Fruit fly (Drosophila melanogaster): ENCODE data around the gene CG14609.
A peak's percentile ranks its signal among the peaks of the same experiment; 100 is the strongest.

The CG14609 gene

dm6 chr3R:7223972-7224464, 23.2 kb downstream of the CG14609 start, which contains the start of gene thw (continued):
- TF ChIP-seq BtbVII (GFP tag; optimal IDR thresholded peaks at IDR 0.05) (no peak), CG31365 (tag; optimal IDR thresholded peaks at IDR 0.05) (no peak), crp (GFP tag; optimal IDR thresholded peaks at IDR 0.05) (peak in 1 of 2 experiments; percentile 64), CG10979 (tag; optimal IDR thresholded peaks at IDR 0.05) (no peak), ERR (GFP tag; optimal IDR thresholded peaks at IDR 0.05) (no peak), HmgD (GFP tag; optimal IDR thresholded peaks at IDR 0.05) (no peak), Camta (GFP tag; optimal IDR thresholded peaks at IDR 0.05) (no peak), tx (GFP tag; optimal IDR thresholded peaks at IDR 0.05) (no peak), CG18476 (GFP tag; optimal IDR thresholded peaks at IDR 0.05) (no peak)

dm6 chr3R:7241460-7241859, 40.7 kb downstream of the CG14609 start, which contains the start of gene CG14607:
Gene CG14607 (plus strand): TSS chr3R:7241760.
- TF ChIP-seq CG30431 (GFP tag; optimal IDR thresholded peaks at IDR 0.05) (no peak), CG7372 (GFP tag; IDR thresholded peaks at IDR 0.05) (peak; percentile 56)

DNA sequence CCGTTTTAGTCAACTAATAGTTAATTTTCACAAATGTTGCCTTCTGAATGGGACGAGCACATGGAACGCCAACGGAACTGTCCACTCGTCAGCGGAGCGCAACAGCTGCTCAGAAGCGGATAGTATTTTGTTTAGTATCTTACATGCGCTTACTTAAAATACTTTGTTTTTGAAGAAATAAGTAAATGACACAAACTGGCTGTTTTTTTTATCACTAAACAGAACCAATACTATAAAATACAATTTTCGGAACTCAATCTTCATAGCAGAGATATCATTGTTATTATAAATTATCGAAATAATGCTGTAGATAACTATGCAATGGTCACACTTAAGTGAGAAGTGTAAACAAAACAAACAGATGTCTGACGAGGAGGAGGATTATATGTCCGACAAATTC, 46.1 kb downstream of the CG14609 start, which contains the start of the genes Noc3 and CG10053:
Gene Noc3 (minus strand): TSS at position 81 of the 400 bp plus-strand sequence.
Gene CG10053 (plus strand): TSS at position 202 of the 400 bp plus-strand sequence.
- TF ChIP-seq CG9797 (GFP tag; optimal IDR thresholded peaks at IDR 0.05) (peak; percentile 84), row (GFP tag; IDR thresholded peaks at IDR 0.05) (peak; percentile 35; the same call in 1 of the 3 replicates), Dp (GFP tag; optimal IDR thresholded peaks at IDR 0.05) (peak; percentile 10), CG10543 (GFP tag; optimal IDR thresholded peaks at IDR 0.05) (no peak), Sin3A (optimal IDR thresholded peaks at IDR 0.05) (peak; percentile 36), CG10979 (tag; optimal IDR thresholded peaks at IDR 0.05) (no peak), phol (tag; optimal IDR thresholded peaks at IDR 0.05) (peak; percentile 6), CG5953 (GFP tag; IDR thresholded peaks at IDR 0.05) (no peak), BEAF-32 (GFP tag; optimal IDR thresholded peaks at IDR 0.05) (peak; percentile 37), MBD-R2 (GFP tag; IDR thresholded peaks at IDR 0.05) (peak; percentile 68), CG17186 (GFP tag; optimal IDR thresholded peaks at IDR 0.05) (peak; percentile 65), CG17568 (GFP tag; optimal IDR thresholded peaks at IDR 0.05) (no peak), MESR4 (GFP tag; optimal IDR thresholded peaks at IDR 0.05) (peak; percentile 47), Dad (GFP tag; optimal IDR thresholded peaks at IDR 0.05) (no peak), stwl (tag; optimal IDR thresholded peaks at IDR 0.05) (peak; percentile 82), dm (GFP tag; optimal IDR thresholded peaks at IDR 0.05) (peak; percentile 96), sens (GFP tag) (peak; percentile 48), CG4617 (GFP tag; optimal IDR thresholded peaks at IDR 0.05; ENCODE audit: borderline replicate concordance) (peak; percentile 81), Neu2 (GFP tag; optimal IDR thresholded peaks at IDR 0.05; ENCODE audit: borderline replicate concordance) (no peak), CG14965 (GFP tag; optimal IDR thresholded peaks at IDR 0.05; ENCODE audit: borderline replicate concordance) (no peak), Dref (GFP tag; IDR thresholded peaks at IDR 0.05) (0 out of 2 replicates have a peak, but pooled peaks have one; percentile 23), CG8281 (tag; optimal IDR thresholded peaks at IDR 0.05) (no peak), trem (tag; optimal IDR thresholded peaks at IDR 0.05) (peak; percentile 99), nmo (GFP tag; optimal IDR thresholded peaks at IDR 0.05) (peak; percentile 37), crp (GFP tag; optimal IDR thresholded peaks at IDR 0.05) (peak; percentile 81 to 93), Max (GFP tag; optimal IDR thresholded peaks at IDR 0.05) (peak; percentile 84), CG30020 (tag; optimal IDR thresholded peaks at IDR 0.05) (peak; percentile 65), pzg (GFP tag; optimal IDR thresholded peaks at IDR 0.05) (peak; percentile 60), Optix (GFP tag; IDR thresholded peaks at IDR 0.05) (no peak), Dll (GFP tag; IDR thresholded peaks at IDR 0.05; ENCODE audit: partially characterized antibody) (0 out of 4 replicates have a peak, but pooled peaks have one; percentile 38), CG13287 (GFP tag; IDR thresholded peaks at IDR 0.05; ENCODE audit: partially characterized antibody) (peak; percentile 54; the same call in 1 of the 2 replicates), oc (tag; optimal IDR thresholded peaks at IDR 0.05) (no peak), CG2116 (GFP tag; optimal IDR thresholded peaks at IDR 0.05) (peak; percentile 45), chn (GFP tag; optimal IDR thresholded peaks at IDR 0.05) (no peak), Poxn (GFP tag; IDR thresholded peaks at IDR 0.05) (no peak), YL-1 (GFP tag; optimal IDR thresholded peaks at IDR 0.05) (peak; percentile 79), gfzf (GFP tag; optimal IDR thresholded peaks at IDR 0.05) (peak; percentile 74)

All from whole organism, embryonic.